Fruit fly (Drosophila melanogaster) whole organism, embryonic: ENCODE data around the gene yrt.

Experiments used
- B-H1 ChIP-seq: fragments of 200-800 bp; sonication (Bioruptor generic); IDR thresholded peaks from 3 replicates; pipeline ENCODE4 v1.3.6; 2022; ENCODE audit warnings: missing biosample characterization, missing genetic modification characterization
- CG10543 ChIP-seq: fragments of 200-800 bp; sonication (Bioruptor generic); optimal IDR thresholded peaks from 3 replicates; lab custom pipeline; 2017; ENCODE audit warnings: missing biosample characterization, mild to moderate bottlenecking, missing genetic modification characterization, moderate library complexity
- CG11085 ChIP-seq: fragments of 200-800 bp; sonication (Bioruptor generic); IDR thresholded peaks from 2 replicates; pipeline ENCODE4 v1.3.6; 2022; ENCODE audit warnings: missing biosample characterization, missing genetic modification characterization
- CG12104 ChIP-seq: fragments of 200-800 bp; sonication (Bioruptor generic); optimal IDR thresholded peaks from 3 replicates; lab custom pipeline; 2016; ENCODE audit warnings: missing biosample characterization, missing genetic modification characterization
- CG13624 ChIP-seq: fragments of 200-800 bp; sonication (Bioruptor generic); optimal IDR thresholded peaks from 2 replicates; lab custom pipeline; 2016; ENCODE audit warnings: missing biosample characterization, missing genetic modification characterization
- CG14014 ChIP-seq: fragments of 200-800 bp; sonication (Bioruptor generic); IDR thresholded peaks from 2 replicates; pipeline ENCODE4 v1.3.6; 2022; ENCODE audit warnings: missing biosample characterization, missing genetic modification characterization
- CG14667 ChIP-seq: fragments of 200-800 bp; sonication (Bioruptor generic); IDR thresholded peaks from 2 replicates; pipeline ENCODE4 v1.3.6; 2022; ENCODE audit warnings: missing biosample characterization, missing genetic modification characterization
- CG14965 ChIP-seq: fragments of 200-800 bp; sonication (Bioruptor generic); optimal IDR thresholded peaks from 2 replicates; lab custom pipeline; 2016; ENCODE audit warnings: missing biosample characterization, missing genetic modification characterization, borderline replicate concordance
- CG15514 ChIP-seq: fragments of 200-800 bp; sonication (Bioruptor generic); optimal IDR thresholded peaks from 3 replicates; lab custom pipeline; 2017; ENCODE audit warnings: missing biosample characterization, missing genetic modification characterization, mild to moderate bottlenecking, moderate library complexity, missing genetic modification reagents
- CG17568 ChIP-seq: fragments of 200-800 bp; sonication (Bioruptor generic); optimal IDR thresholded peaks from 2 replicates; lab custom pipeline; 2018; ENCODE audit warnings: missing biosample characterization, mild to moderate bottlenecking, missing genetic modification characterization, moderate library complexity
- CG18011 ChIP-seq: fragments of 200-800 bp; sonication (Bioruptor generic); optimal IDR thresholded peaks from 2 replicates; lab custom pipeline; 2017; ENCODE audit warnings: missing biosample characterization, missing genetic modification characterization, mild to moderate bottlenecking, moderate library complexity, missing genotype
- CG3065 ChIP-seq: fragments of 200-800 bp; sonication (Bioruptor generic); optimal IDR thresholded peaks from 2 replicates; lab custom pipeline; 2016; ENCODE audit warnings: missing biosample characterization, missing genetic modification characterization
- CG3281 ChIP-seq: fragments of 200-800 bp; sonication (Bioruptor generic); optimal IDR thresholded peaks from 3 replicates; lab custom pipeline; 2017; ENCODE audit warnings: missing biosample characterization, mild to moderate bottlenecking, missing genetic modification characterization
- CG34224 ChIP-seq: fragments of 200-800 bp; sonication (Bioruptor generic); IDR thresholded peaks from 3 replicates; pipeline ENCODE4 v1.3.6; 2022; ENCODE audit warnings: missing biosample characterization, missing genetic modification characterization; ENCODE audit not compliant: partially characterized antibody
- CG3726 ChIP-seq: fragments of 200-800 bp; sonication (Bioruptor generic); IDR thresholded peaks from 3 replicates; pipeline ENCODE4, ENCODE4 v1.3.6; 2022; ENCODE audit warnings: missing biosample characterization, missing genetic modification characterization
- CG3995 ChIP-seq: fragments of 200-800 bp; sonication (Bioruptor generic); optimal IDR thresholded peaks from 3 replicates; lab custom pipeline; 2016; ENCODE audit warnings: missing biosample characterization, missing genetic modification characterization
- CG5180 ChIP-seq: fragments of 200-800 bp; sonication (Bioruptor generic); optimal IDR thresholded peaks from 3 replicates; lab custom pipeline; 2017; ENCODE audit warnings: missing biosample characterization, missing genetic modification characterization, mild to moderate bottlenecking, moderate library complexity, missing genetic modification reagents
- CG6683 ChIP-seq: fragments of 200-800 bp; sonication (Bioruptor generic); optimal IDR thresholded peaks from 2 replicates; lab custom pipeline; 2017; ENCODE audit warnings: missing biosample characterization, mild to moderate bottlenecking, missing genetic modification characterization, missing genetic modification reagents
- CkIIα-i1 ChIP-seq: fragments of 200-800 bp; sonication (Bioruptor generic); IDR thresholded peaks from 2 replicates; pipeline ENCODE4 v1.3.6; 2022; ENCODE audit warnings: missing biosample characterization, missing genetic modification characterization
- CoRest ChIP-seq: fragments of 200-800 bp; sonication (Bioruptor generic); optimal IDR thresholded peaks from 3 replicates; lab custom pipeline; 2018; ENCODE audit warnings: missing biosample characterization, mild to moderate bottlenecking, missing genetic modification characterization, moderate library complexity
- Dad ChIP-seq: fragments of 200-800 bp; sonication (Bioruptor generic); optimal IDR thresholded peaks from 3 replicates; lab custom pipeline; 2016; ENCODE audit warnings: missing biosample characterization, missing genetic modification characterization
- E2f1 ChIP-seq: fragments of 200-800 bp; sonication (Bioruptor generic); IDR thresholded peaks from 2 replicates; pipeline ENCODE4 v1.3.6; 2022; ENCODE audit warnings: missing biosample characterization, missing genetic modification characterization
- HLH54F ChIP-seq: fragments of 200-800 bp; sonication (Bioruptor generic); optimal IDR thresholded peaks from 3 replicates; lab custom pipeline; 2016; ENCODE audit warnings: missing biosample characterization, missing genetic modification characterization
- Hand ChIP-seq: fragments of 200-800 bp; sonication (Bioruptor generic); optimal IDR thresholded peaks from 2 replicates; lab custom pipeline; 2017; ENCODE audit warnings: mild to moderate bottlenecking, missing biosample characterization, missing genetic modification reagents, missing genetic modification characterization
- NC2α ChIP-seq: fragments of 200-800 bp; sonication (Bioruptor generic); optimal IDR thresholded peaks from 2 replicates; lab custom pipeline; 2016; ENCODE audit warnings: missing biosample characterization, missing genetic modification characterization
- PHDP ChIP-seq: fragments of 200-800 bp; sonication (Bioruptor generic); optimal IDR thresholded peaks from 3 replicates; lab custom pipeline; 2018; ENCODE audit warnings: missing biosample characterization, mild to moderate bottlenecking, missing genetic modification characterization, moderate library complexity
- Poxn ChIP-seq: fragments of 200-800 bp; sonication (Bioruptor generic); IDR thresholded peaks from 2 replicates; pipeline ENCODE4 v1.3.6; 2022; ENCODE audit warnings: missing biosample characterization, missing genetic modification characterization
- bbx ChIP-seq: fragments of 200-800 bp; sonication (Bioruptor generic); IDR thresholded peaks from 2 replicates; pipeline ENCODE4 v1.3.6; 2022; ENCODE audit warnings: missing biosample characterization, missing genetic modification characterization; ENCODE audit not compliant: partially characterized antibody
- bigmax ChIP-seq: fragments of 200-800 bp; sonication (Bioruptor generic); optimal IDR thresholded peaks from 2 replicates; lab custom pipeline; 2018; ENCODE audit warnings: missing biosample characterization, mild to moderate bottlenecking, missing genetic modification characterization
- chif ChIP-seq, 2 experiments: fragments of 200-800 bp; sonication (Bioruptor generic); optimal IDR thresholded peaks; 3 replicates each; lab custom pipeline; 2016; ENCODE audit warnings: missing biosample characterization in 2 of 2, missing genetic modification characterization in 2 of 2
- crc ChIP-seq: fragments of 200-800 bp; sonication (Bioruptor generic); optimal IDR thresholded peaks from 2 replicates; lab custom pipeline; 2016; ENCODE audit warnings: missing biosample characterization, missing genetic modification characterization
- crol ChIP-seq: fragments of 200-800 bp; sonication (Bioruptor generic); IDR thresholded peaks from 2 replicates; pipeline ENCODE4 v1.3.6; 2022; ENCODE audit warnings: missing biosample characterization, missing genetic modification characterization
- dan ChIP-seq: fragments of 200-800 bp; sonication (Bioruptor generic); IDR thresholded peaks from 2 replicates; pipeline ENCODE4 v1.3.6; 2022; ENCODE audit warnings: missing biosample characterization, missing genetic modification characterization
- grn ChIP-seq: fragments of 200-800 bp; sonication (Bioruptor generic); optimal IDR thresholded peaks from 3 replicates; lab custom pipeline; 2017; ENCODE audit warnings: missing biosample characterization, missing genetic modification characterization
- hbn ChIP-seq: fragments of 200-800 bp; sonication (Bioruptor generic); IDR thresholded peaks from 2 replicates; pipeline ENCODE4 v1.3.6; 2022; ENCODE audit warnings: missing biosample characterization, missing genetic modification characterization; ENCODE audit not compliant: partially characterized antibody
- jing ChIP-seq: fragments of 200-800 bp; sonication (Bioruptor generic); optimal IDR thresholded peaks from 2 replicates; lab custom pipeline; 2018; ENCODE audit warnings: missing biosample characterization, mild to moderate bottlenecking, missing genetic modification characterization
- klu ChIP-seq: fragments of 200-800 bp; sonication (Bioruptor generic); IDR thresholded peaks from 2 replicates; pipeline ENCODE4 v1.3.6; 2022; ENCODE audit warnings: missing biosample characterization, missing genetic modification characterization
- lab ChIP-seq: fragments of 200-800 bp; sonication (Bioruptor generic); optimal IDR thresholded peaks from 3 replicates; lab custom pipeline; 2017; ENCODE audit warnings: missing biosample characterization, missing genetic modification characterization, mild to moderate bottlenecking, moderate library complexity, missing genetic modification reagents
- lola ChIP-seq, 3 experiments: fragments of >200 bp in 2 of 3; fragments of 200-800 bp in 1 of 3; sonication (Bioruptor generic) in 1 of 3; optimal IDR thresholded peaks; 2 replicates each; lab custom pipeline; 2017 to 2019; ENCODE audit warnings: missing biosample characterization in 3 of 3, missing genetic modification characterization in 3 of 3, mild to moderate bottlenecking in 1 of 3, moderate library complexity in 1 of 3
- nmo ChIP-seq: fragments of 200-800 bp; sonication (Bioruptor generic); optimal IDR thresholded peaks from 2 replicates; lab custom pipeline; 2018; ENCODE audit warnings: missing biosample characterization, mild to moderate bottlenecking, missing genetic modification characterization, moderate library complexity
- otp ChIP-seq: fragments of 200-800 bp; sonication (Bioruptor generic); IDR thresholded peaks from 3 replicates; pipeline ENCODE4, ENCODE4 v1.3.6; 2022; ENCODE audit warnings: missing biosample characterization, missing genetic modification characterization
- pan ChIP-seq, 4 experiments: fragments of >200 bp in 3 of 4; fragments of 200-800 bp in 1 of 4; sonication (Bioruptor generic) in 1 of 4; optimal IDR thresholded peaks in 3 of 4; IDR thresholded peaks in 1 of 4; 2 replicates each; pipeline versions ENCODE4 v1.3.6 to Lab custom; 2017 to 2022; ENCODE audit warnings: missing biosample characterization in 2 of 4, missing genetic modification characterization in 2 of 4, mixed read lengths in 1 of 4
- phol ChIP-seq: fragments of 200-800 bp; sonication (Bioruptor generic); optimal IDR thresholded peaks from 3 replicates; lab custom pipeline; 2018; ENCODE audit warnings: missing biosample characterization, mild to moderate bottlenecking, missing genetic modification characterization, moderate library complexity
- psq ChIP-seq: fragments of 200-800 bp; sonication (Bioruptor generic); optimal IDR thresholded peaks from 2 replicates; lab custom pipeline; 2017; ENCODE audit warnings: missing biosample characterization, missing genetic modification characterization
- schlank ChIP-seq: fragments of 200-800 bp; sonication (Bioruptor generic); optimal IDR thresholded peaks from 2 replicates; lab custom pipeline; 2018; ENCODE audit warnings: missing biosample characterization, mild to moderate bottlenecking, missing genetic modification characterization
- sens-2 ChIP-seq: fragments of 200-800 bp; sonication (Bioruptor generic); IDR thresholded peaks from 2 replicates; pipeline ENCODE4 v1.3.6; 2022; ENCODE audit warnings: missing biosample characterization, missing genetic modification characterization
- slbo ChIP-seq: fragments of 200-800 bp; sonication (Bioruptor generic); IDR thresholded peaks from 2 replicates; pipeline ENCODE4 v1.3.6; 2022; ENCODE audit warnings: missing biosample characterization, missing genetic modification characterization
- sqz ChIP-seq: fragments of 200-800 bp; sonication (Bioruptor generic); optimal IDR thresholded peaks from 3 replicates; lab custom pipeline; 2018; ENCODE audit warnings: missing biosample characterization, mild to moderate bottlenecking, missing genetic modification characterization
- vfl ChIP-seq: fragments of 200-800 bp; sonication (Bioruptor generic); optimal IDR thresholded peaks from 2 replicates; lab custom pipeline; 2016; ENCODE audit warnings: missing biosample characterization, missing genetic modification characterization

Gene yrt

DNA sequence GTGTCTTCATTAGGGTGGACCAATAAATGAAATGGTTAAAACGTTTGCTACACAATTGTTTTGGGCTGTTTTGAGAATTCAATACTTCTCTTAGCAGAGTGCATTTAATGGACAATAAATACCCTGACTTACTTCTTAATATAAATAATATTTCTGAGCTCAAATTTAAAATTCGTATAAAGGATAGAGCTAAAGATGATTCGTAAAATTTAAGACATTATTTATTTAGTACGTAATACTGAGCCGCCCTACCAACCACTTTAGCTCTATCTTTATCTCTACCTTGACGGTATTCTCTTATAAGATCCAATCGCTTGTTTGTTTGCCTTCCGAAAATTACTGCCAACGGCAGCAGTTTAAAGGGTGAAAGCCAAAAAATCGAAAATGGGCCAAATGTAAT, 1.2 kb downstream of the yrt start (continued):
- TF ChIP-seq CG3065 (GFP tag; lab: Kevin White, UChicago) (peak; percentile 33), E2f1 (peak; percentile 63), vfl (GFP tag; lab: Kevin White, UChicago) (peak; percentile 20), CG3281 (peak; percentile 76), bbx (GFP tag; lab: Robert Waterston, UW) (no peak), psq (peak; percentile 53), chif (GFP tag; optimal IDR thresholded peaks at IDR 0.05; lab: Kevin White, UChicago) (peak; percentile 8 to 51), HLH54F (peak; percentile 51), CG3726 (GFP tag; lab: Robert Waterston, UW) (no peak), CG5180 (GFP tag; lab: Kevin White, UChicago) (peak; percentile 48), CG14667 (GFP tag; lab: Robert Waterston, UW) (no peak), CG13624 (no peak), CG11085 (GFP tag; lab: Robert Waterston, UW) (no peak), CkIIα-i1 (GFP tag; lab: Robert Waterston, UW) (no peak), CG10543 (GFP tag; lab: Kevin White, UChicago) (peak; percentile 15), slbo (GFP tag; lab: Robert Waterston, UW) (peak; percentile 78), Hand (GFP tag; lab: Kevin White, UChicago) (peak; percentile 60), dan (GFP tag; lab: Robert Waterston, UW) (no peak), otp (GFP tag; lab: Robert Waterston, UW) (peak; percentile 81), CG3995 (GFP tag; lab: Kevin White, UChicago) (peak; percentile 35), hbn (no peak), PHDP (tag; lab: Kevin White, UChicago) (peak; percentile 96), Poxn (no peak), CG34224 (GFP tag; lab: Robert Waterston, UW) (no peak), CG15514 (GFP tag; lab: Kevin White, UChicago) (peak; percentile 49), lola (GFP tag; optimal IDR thresholded peaks at IDR 0.05; lab: Kevin White, UChicago) (peak in 1 of 3 experiments; percentile 87), jing (peak; percentile 71), CG18011 (peak; percentile 75), CG17568 (GFP tag; lab: Kevin White, UChicago) (peak; percentile 97), Dad (GFP tag; lab: Kevin White, UChicago) (no peak), nmo (peak; percentile 70), B-H1 (GFP tag; lab: Robert Waterston, UW) (peak; percentile 62), bigmax (GFP tag; lab: Kevin White, UChicago) (no peak), CG14965 (GFP tag; lab: Kevin White, UChicago) (no peak), CoRest (tag; lab: Kevin White, UChicago) (peak; percentile 89), CG14014 (GFP tag; lab: Robert Waterston, UW) (peak; percentile 86), sens-2 (GFP tag; lab: Robert Waterston, UW) (peak; percentile 61; the same call in 1 of the 2 replicates), klu (GFP tag; lab: Robert Waterston, UW) (peak; percentile 35; the same call in 1 of the 2 replicates), crc (GFP tag; lab: Kevin White, UChicago) (peak; percentile 45), NC2α (GFP tag; lab: Kevin White, UChicago) (no peak), crol (GFP tag; lab: Robert Waterston, UW) (no peak), pan (optimal IDR thresholded peaks at IDR 0.05; lab: Kevin White, UChicago) (no peak), pan (GFP tag; optimal IDR thresholded peaks at IDR 0.05 in 1 of 2, IDR thresholded peaks at IDR 0.05 in 1 of 2) (peak in 1 of 2 experiments; percentile 76), schlank (peak; percentile 36), lab (GFP tag; lab: Kevin White, UChicago) (peak; percentile 82), phol (tag; lab: Kevin White, UChicago) (peak; percentile 77), sqz (peak; percentile 42), CG12104 (GFP tag; lab: Kevin White, UChicago) (peak; percentile 58), grn (GFP tag; lab: Kevin White, UChicago) (peak; percentile 67), CG6683 (GFP tag; lab: Kevin White, UChicago) (peak; percentile 26)
